Worm (Caenorhabditis elegans): ENCODE results near the gene T20D4.15.

DNA sequence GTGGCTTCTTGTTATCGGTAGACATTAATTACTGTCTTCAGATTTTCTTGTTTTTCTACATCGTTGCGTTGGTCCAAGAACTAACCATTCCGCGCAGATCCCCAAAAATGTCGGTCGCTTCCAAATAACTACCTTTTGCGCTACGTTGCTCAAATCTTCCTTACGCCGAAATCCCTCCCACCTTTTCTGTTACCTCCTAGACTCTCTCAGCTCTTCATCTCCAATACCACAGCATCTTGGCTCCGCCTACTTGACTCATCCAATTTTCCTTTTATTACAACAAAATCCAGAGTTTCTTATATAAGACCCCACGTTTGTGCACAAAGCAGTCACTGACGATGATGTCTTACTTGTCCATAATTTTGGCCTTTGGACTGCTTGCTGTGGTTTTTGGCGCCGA, 41.6 kb downstream of the T20D4.15 start, which contains the start of gene C17B7.12:
- no peak for TF ChIP-seq ztf-29 (GFP tag; IDR thresholded peaks at IDR 0.05)
- TF ChIP-seq flt-1 (GFP tag; IDR thresholded peaks at IDR 0.05), result no peak

Measured in whole organism, midembryonic.